Worm (Caenorhabditis elegans) whole organism, mixed stage, embryonic: Measurements from ENCODE around the gene cima-1.
A peak's percentile ranks its signal among the peaks of the same experiment; 100 is the strongest.

Source experiments
- M03D4.4 ChIP-seq: sonication (generic microtip); optimal IDR thresholded peaks from 2 replicates; lab custom pipeline; 2017; ENCODE audit warnings: mild to moderate bottlenecking, missing genetic modification characterization, missing compliant biosample characterization
- bed-3 ChIP-seq: fragments of 200-800 bp; sonication (Bioruptor generic); optimal IDR thresholded peaks from 3 replicates; lab custom pipeline; 2018; ENCODE audit warnings: mild to moderate bottlenecking, missing genetic modification characterization, moderate library complexity, missing compliant biosample characterization
- blmp-1 ChIP-seq: fragments of 150-350 bp; optimal IDR thresholded peaks from 2 replicates; lab custom pipeline; 2014; ENCODE audit warnings: missing biosample characterization, missing genetic modification characterization
- ceh-39 ChIP-seq: fragments of 150-350 bp; optimal IDR thresholded peaks from 2 replicates; lab custom pipeline; 2014; ENCODE audit warnings: missing biosample characterization, missing genetic modification characterization
- ceh-83 ChIP-seq: fragments of 200-800 bp; sonication (Bioruptor generic); optimal IDR thresholded peaks from 2 replicates; lab custom pipeline; 2018; ENCODE audit warnings: mild to moderate bottlenecking, missing genetic modification characterization, missing compliant biosample characterization
- ces-1 ChIP-seq: fragments of 150-350 bp; optimal IDR thresholded peaks from 2 replicates; lab custom pipeline; 2014; ENCODE audit warnings: missing biosample characterization, missing genetic modification reagents, missing genetic modification characterization
- elt-1 ChIP-seq: sonication (generic microtip); optimal IDR thresholded peaks from 2 replicates; lab custom pipeline; 2017; ENCODE audit warnings: missing genetic modification characterization, mild to moderate bottlenecking, missing compliant biosample characterization, antibody characterized with exemption, moderate library complexity, borderline replicate concordance; ENCODE audit not compliant: insufficient read depth
- elt-3 ChIP-seq: fragments of 150-350 bp; optimal IDR thresholded peaks from 2 replicates; lab custom pipeline; 2014; ENCODE audit warnings: missing biosample characterization, missing genetic modification characterization
- flh-1 ChIP-seq: fragments of 200-800 bp; sonication (Bioruptor generic); optimal IDR thresholded peaks from 2 replicates; lab custom pipeline; 2018; ENCODE audit warnings: mild to moderate bottlenecking, missing genetic modification characterization, moderate library complexity, missing compliant biosample characterization
- ham-2 ChIP-seq: fragments of 200-800 bp; sonication (Bioruptor generic); optimal IDR thresholded peaks from 2 replicates; lab custom pipeline; 2018; ENCODE audit warnings: mild to moderate bottlenecking, missing genetic modification characterization, missing compliant biosample characterization
- hlh-1 ChIP-seq: fragments of 150-350 bp; optimal IDR thresholded peaks from 2 replicates; lab custom pipeline; 2014; ENCODE audit warnings: missing biosample characterization, missing genetic modification reagents, missing genetic modification characterization
- lin-32 ChIP-seq: fragments of 200-800 bp; sonication (Bioruptor generic); optimal IDR thresholded peaks from 2 replicates; lab custom pipeline; 2018; ENCODE audit warnings: mild to moderate bottlenecking, missing genetic modification characterization, missing compliant biosample characterization
- lsy-2 ChIP-seq: fragments of 150-350 bp; optimal IDR thresholded peaks from 2 replicates; lab custom pipeline; 2014; ENCODE audit warnings: missing biosample characterization, missing genetic modification characterization
- mab-5 ChIP-seq: fragments of 150-350 bp; optimal IDR thresholded peaks from 2 replicates; lab custom pipeline; 2014; ENCODE audit warnings: missing biosample characterization, missing genetic modification characterization
- mep-1 ChIP-seq: fragments of 150-350 bp; optimal IDR thresholded peaks from 2 replicates; lab custom pipeline; 2017; ENCODE audit warnings: missing biosample characterization, missing genetic modification reagents, missing genetic modification characterization, inconsistent platforms
- mls-2 ChIP-seq: sonication (generic microtip); optimal IDR thresholded peaks from 2 replicates; lab custom pipeline; 2016; ENCODE audit warnings: mild to moderate bottlenecking, missing genetic modification characterization, moderate library complexity, missing compliant biosample characterization
- nhr-12 ChIP-seq: fragments of 150-350 bp; optimal IDR thresholded peaks from 2 replicates; lab custom pipeline; 2014; ENCODE audit warnings: missing biosample characterization, missing genetic modification characterization
- nhr-2 ChIP-seq: fragments of 150-350 bp; optimal IDR thresholded peaks from 2 replicates; lab custom pipeline; 2014; ENCODE audit warnings: missing biosample characterization, missing genetic modification characterization
- nhr-237 ChIP-seq: fragments of 150-350 bp; optimal IDR thresholded peaks from 2 replicates; lab custom pipeline; 2014; ENCODE audit warnings: missing biosample characterization, missing genetic modification characterization
- nhr-28 ChIP-seq: fragments of 150-350 bp; optimal IDR thresholded peaks from 2 replicates; lab custom pipeline; 2014; ENCODE audit warnings: missing biosample characterization, missing genetic modification characterization
- nhr-76 ChIP-seq: sonication (generic microtip); optimal IDR thresholded peaks from 2 replicates; lab custom pipeline; 2017; ENCODE audit warnings: missing biosample characterization, missing genetic modification characterization
- pha-4 ChIP-seq: fragments of 150-350 bp; optimal IDR thresholded peaks from 2 replicates; lab custom pipeline; 2018; ENCODE audit warnings: missing biosample characterization, missing genetic modification reagents, missing genetic modification characterization
- snpc-4 ChIP-seq: fragments of 150-350 bp; optimal IDR thresholded peaks from 2 replicates; lab custom pipeline; 2014; ENCODE audit warnings: missing biosample characterization, missing genetic modification characterization
- sptf-1 ChIP-seq: sonication (generic microtip); optimal IDR thresholded peaks from 2 replicates; lab custom pipeline; 2017; ENCODE audit warnings: mild to moderate bottlenecking, missing genetic modification characterization, moderate library complexity, missing compliant biosample characterization
- tbx-8 ChIP-seq: fragments of 200-800 bp; sonication (Bioruptor generic); optimal IDR thresholded peaks from 2 replicates; lab custom pipeline; 2018; ENCODE audit warnings: mild to moderate bottlenecking, missing genetic modification characterization, moderate library complexity, missing compliant biosample characterization
- unc-120 ChIP-seq: sonication (generic microtip); optimal IDR thresholded peaks from 2 replicates; lab custom pipeline; 2017; ENCODE audit warnings: missing genetic modification characterization, missing compliant biosample characterization; ENCODE audit not compliant: poor library complexity, severe bottlenecking
- unc-39 ChIP-seq: fragments of 150-350 bp; optimal IDR thresholded peaks from 2 replicates; lab custom pipeline; 2014; ENCODE audit warnings: missing biosample characterization, missing genetic modification characterization
- unc-62 ChIP-seq: fragments of 150-350 bp; optimal IDR thresholded peaks from 2 replicates; lab custom pipeline; 2014; ENCODE audit warnings: missing biosample characterization, missing genetic modification reagents, missing genetic modification characterization
- zip-8 ChIP-seq: fragments of 150-350 bp; optimal IDR thresholded peaks from 2 replicates; lab custom pipeline; 2014; ENCODE audit warnings: missing biosample characterization, missing genetic modification characterization
- ztf-11 ChIP-seq: fragments of 150-350 bp; optimal IDR thresholded peaks from 2 replicates; lab custom pipeline; 2014; ENCODE audit warnings: missing biosample characterization, missing genetic modification characterization

Gene cima-1

DNA sequence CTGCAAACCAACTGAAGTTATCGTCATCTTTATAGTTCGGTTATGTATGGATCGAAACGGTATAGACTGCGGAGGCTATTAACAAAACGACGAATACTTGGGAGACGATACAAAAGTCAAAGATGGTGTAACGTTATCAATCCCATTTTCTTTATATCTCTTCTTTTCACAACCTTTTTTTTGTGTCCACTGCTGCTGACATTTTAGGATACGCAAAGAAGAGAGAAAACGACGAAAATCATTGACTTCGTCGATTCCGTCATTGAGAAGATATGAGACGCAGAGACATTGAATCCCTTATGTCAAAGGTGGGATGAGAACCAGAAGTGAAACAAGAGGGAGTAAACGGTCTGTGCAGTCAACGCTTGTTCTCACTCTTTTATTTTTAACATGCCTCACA lies at the start of gene cima-1:
Gene cima-1 (plus strand): TSS at position 340 of the 400 bp plus-strand sequence.
- TF ChIP-seq zip-8 (no peak), unc-120 (tag; lab: Kevin White, UChicago) (no peak), snpc-4 (tag; lab: Kevin White, UChicago) (no peak), hlh-1 (no peak), unc-39 (no peak), lin-32 (GFP tag; lab: Kevin White, UChicago) (no peak), mep-1 (tag; lab: Kevin White, UChicago) (no peak), elt-1 (tag; lab: Kevin White, UChicago) (no peak), ceh-83 (GFP tag; lab: Kevin White, UChicago) (no peak), pha-4 (tag; lab: Kevin White, UChicago) (no peak), nhr-12 (no peak)
- TF ChIP-seq, all 35 proteins: peak for 0

DNA sequence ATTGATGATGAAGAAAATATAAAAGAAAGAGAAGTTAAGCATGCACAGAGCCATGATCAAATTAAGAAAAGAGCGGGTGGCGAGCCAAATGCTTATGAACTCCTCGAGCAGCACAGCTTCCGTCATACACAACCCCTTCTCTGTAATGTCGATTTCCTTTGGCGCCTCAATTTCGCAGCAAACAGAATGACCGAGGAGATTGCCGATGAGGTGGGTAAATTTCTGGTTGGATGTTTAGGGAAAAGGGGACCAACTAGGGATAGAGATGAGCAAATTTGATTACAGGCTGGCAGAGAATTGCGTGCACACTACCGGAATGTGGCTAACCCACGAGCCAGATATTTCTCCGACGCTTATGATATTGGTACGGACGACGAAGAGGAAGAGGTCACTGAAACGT lies 45.8 kb upstream of the cima-1 start:
- TF ChIP-seq ces-1 (GFP tag; lab: Kevin White, UChicago) (peak; percentile 79), M03D4.4 (tag; lab: Kevin White, UChicago) (no peak)

ce11 chrIV:7608111-7608510 lies 43.1 kb upstream of the cima-1 start:
- TF ChIP-seq blmp-1 (tag; lab: Kevin White, UChicago) (no peak), hlh-1 (no peak), mep-1 (tag; lab: Kevin White, UChicago) (no peak), nhr-237 (tag; lab: Kevin White, UChicago) (no peak), nhr-12 (no peak), ham-2 (GFP tag; lab: Kevin White, UChicago) (no peak), pha-4 (tag; lab: Kevin White, UChicago) (no peak), mls-2 (no peak), ceh-39 (tag; lab: Kevin White, UChicago) (no peak), nhr-76 (no peak)

- TF ChIP-seq sptf-1, result peak; percentile 1
- no peak for TF ChIP-seq mab-5
- no peak for TF ChIP-seq lin-32 (GFP tag; lab: Kevin White, UChicago)
- TF ChIP-seq zip-8, result no peak
- TF ChIP-seq lsy-2, result no peak
- TF ChIP-seq ztf-11, result no peak
- no peak for TF ChIP-seq nhr-237 (tag; lab: Kevin White, UChicago)
- TF ChIP-seq nhr-2 (tag; lab: Kevin White, UChicago), result no peak
- TF ChIP-seq ces-1 (GFP tag; lab: Kevin White, UChicago), result peak; percentile 53
- no peak for TF ChIP-seq nhr-28 (tag; lab: Kevin White, UChicago)
- TF ChIP-seq elt-3 (tag; lab: Kevin White, UChicago), result no peak
Measured at ce11 chrIV:7611396-7611795, 39.9 kb upstream of the cima-1 start.

DNA sequence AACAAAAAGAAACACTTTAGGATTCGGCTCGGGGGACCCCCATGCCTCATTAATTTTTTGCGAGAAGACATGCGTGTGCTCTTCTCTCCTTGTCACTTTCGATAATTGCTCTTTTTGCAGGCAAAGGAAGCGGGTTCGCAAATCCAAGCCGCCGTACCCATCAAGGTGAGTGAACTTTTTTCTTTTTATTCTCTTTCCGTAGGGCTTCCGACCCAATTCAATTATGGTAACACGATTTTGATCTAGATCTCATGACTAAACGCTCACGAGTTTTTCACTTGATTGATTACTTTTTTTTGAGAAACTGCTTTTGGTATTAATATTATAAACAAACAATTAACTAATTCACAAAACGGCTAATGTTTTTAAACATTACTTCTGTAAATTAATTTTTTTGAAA lies 38.7 kb upstream of the cima-1 start:
- TF ChIP-seq ces-1 (GFP tag; lab: Kevin White, UChicago) (peak; percentile 85), mep-1 (tag; lab: Kevin White, UChicago) (no peak), unc-62 (GFP tag; lab: Kevin White, UChicago) (no peak), nhr-237 (tag; lab: Kevin White, UChicago) (no peak)

ce11 chrIV:7619261-7619660 lies 32.0 kb upstream of the cima-1 start:
- no peak for TF ChIP-seq lsy-2
- peak; percentile 57 for TF ChIP-seq sptf-1
- no peak for TF ChIP-seq mls-2
- peak; percentile 67 for TF ChIP-seq ces-1 (GFP tag; lab: Kevin White, UChicago)

DNA sequence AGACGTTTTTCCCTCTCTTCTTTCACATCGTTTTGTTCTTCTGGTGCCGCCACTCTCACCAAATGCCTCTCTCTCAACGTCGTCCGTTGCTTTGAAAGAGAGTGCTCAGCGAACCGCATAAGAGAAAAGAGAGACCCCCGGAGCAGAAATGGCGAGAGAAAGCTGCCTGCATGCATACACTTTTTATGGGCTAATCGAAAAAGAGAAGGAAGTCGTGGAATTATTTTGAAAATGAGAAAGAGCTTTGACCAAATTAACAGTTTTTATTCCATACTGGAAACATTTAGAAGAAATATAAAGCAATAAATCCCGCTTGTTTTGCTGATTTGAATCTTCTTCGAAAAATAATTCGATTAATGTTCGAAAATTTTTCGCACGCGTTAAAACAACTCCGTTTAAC lies 30.8 kb upstream of the cima-1 start:
- TF ChIP-seq ces-1 (GFP tag; lab: Kevin White, UChicago) (peak; percentile 51), flh-1 (GFP tag; lab: Kevin White, UChicago) (no peak)

- TF ChIP-seq bed-3, result no peak
- TF ChIP-seq zip-8, result no peak
- TF ChIP-seq mep-1 (tag; lab: Kevin White, UChicago), result no peak
- TF ChIP-seq ztf-11, result no peak
- no peak for TF ChIP-seq unc-120 (tag; lab: Kevin White, UChicago)
- TF ChIP-seq blmp-1 (tag; lab: Kevin White, UChicago), result no peak
- TF ChIP-seq nhr-12, result no peak
- no peak for TF ChIP-seq lsy-2
- TF ChIP-seq tbx-8 (GFP tag; lab: Kevin White, UChicago), result no peak
- no peak for TF ChIP-seq mls-2
- TF ChIP-seq nhr-76, result no peak
Measured at ce11 chrIV:7623078-7623477, 28.2 kb upstream of the cima-1 start.
